Fruit fly (Drosophila melanogaster) whole organism, wandering third instar larva: ENCODE results near the gene Gr94a.

Experiments
- Mio ChIP-seq: sonication (Bioruptor generic); optimal IDR thresholded peaks from 2 replicates; lab custom pipeline; 2016; ENCODE audit warnings: missing biosample characterization, missing genetic modification characterization
- dl ChIP-seq, 2 experiments: fragments of 175-275, 200-275 bp in 1 of 2; fragments of 200-275 bp in 1 of 2; sonication (Bioruptor generic); optimal IDR thresholded peaks; lab custom pipeline; 2018; ENCODE audit warnings: mild to moderate bottlenecking in 2 of 2, missing biosample characterization in 2 of 2, missing genetic modification characterization in 2 of 2, moderate library complexity in 2 of 2; ENCODE audit not compliant: partially characterized antibody in 2 of 2, insufficient read depth in 1 of 2
- h ChIP-seq: fragments of 200-800 bp; sonication (Bioruptor generic); optimal IDR thresholded peaks from 3 replicates; lab custom pipeline; 2016; ENCODE audit warnings: missing biosample characterization, mild to moderate bottlenecking, missing genetic modification characterization
- lola ChIP-seq: fragments of >200 bp; optimal IDR thresholded peaks from 2 replicates; lab custom pipeline; 2017; ENCODE audit warnings: missing biosample characterization, missing genetic modification characterization
- sv ChIP-seq: fragments of 200-800 bp; sonication (Bioruptor generic); optimal IDR thresholded peaks from 3 replicates; lab custom pipeline; 2016; ENCODE audit warnings: missing biosample characterization, missing genetic modification characterization

dm6 chr3R:23009480-23010115 is 41.9 kb upstream of the Gr94a start:
- TF ChIP-seq sv (GFP tag; lab: Kevin White, UChicago) (no peak), h (GFP tag; lab: Kevin White, UChicago) (no peak), lola (GFP tag; lab: Kevin White, UChicago) (no peak), dl (GFP tag; optimal IDR thresholded peaks at IDR 0.05; lab: Kevin White, UChicago; ENCODE audit: insufficient read depth in 1 of 2, partially characterized antibody in 2 of 2) (no peak), Mio (GFP tag; lab: Kevin White, UChicago) (no peak)
